Fruit fly (Drosophila melanogaster) whole organism, embryonic: ENCODE measurements around the gene HipHop.

Experiments
- B-H1 ChIP-seq: fragments of 200-800 bp; sonication (Bioruptor generic); IDR thresholded peaks from 3 replicates; pipeline ENCODE4 v1.3.6; 2022; ENCODE audit warnings: missing biosample characterization, missing genetic modification characterization
- B-H2 ChIP-seq: fragments of 200-800 bp; sonication (Bioruptor generic); optimal IDR thresholded peaks from 2 replicates; lab custom pipeline; 2018; ENCODE audit warnings: missing biosample characterization, mild to moderate bottlenecking, missing genetic modification characterization
- CG10267 ChIP-seq: fragments of 200-800 bp; sonication (Bioruptor generic); optimal IDR thresholded peaks from 2 replicates; lab custom pipeline; 2018; ENCODE audit warnings: missing biosample characterization, mild to moderate bottlenecking, missing genetic modification characterization, moderate library complexity
- CG10462 ChIP-seq: fragments of 200-800 bp; sonication (Bioruptor generic); optimal IDR thresholded peaks from 2 replicates; lab custom pipeline; 2016; ENCODE audit warnings: missing biosample characterization, missing genetic modification characterization
- CG12744 ChIP-seq: fragments of 200-800 bp; sonication (Bioruptor generic); optimal IDR thresholded peaks from 2 replicates; lab custom pipeline; 2016; ENCODE audit warnings: missing biosample characterization, missing genetic modification characterization
- CG13123 ChIP-seq: fragments of 200-800 bp; sonication (Bioruptor generic); optimal IDR thresholded peaks from 2 replicates; lab custom pipeline; 2016; ENCODE audit warnings: missing biosample characterization, missing genetic modification characterization
- CG13287 ChIP-seq: fragments of 200-800 bp; sonication (Bioruptor generic); IDR thresholded peaks from 2 replicates; pipeline ENCODE4 v1.3.6; 2022; ENCODE audit warnings: missing biosample characterization, missing genetic modification characterization; ENCODE audit not compliant: partially characterized antibody
- CG15514 ChIP-seq: fragments of 200-800 bp; sonication (Bioruptor generic); optimal IDR thresholded peaks from 3 replicates; lab custom pipeline; 2017; ENCODE audit warnings: missing biosample characterization, missing genetic modification characterization, mild to moderate bottlenecking, moderate library complexity, missing genetic modification reagents
- CG17612 ChIP-seq: fragments of 200-800 bp; sonication (Bioruptor generic); IDR thresholded peaks from 2 replicates; pipeline ENCODE4 v1.3.6; 2022; ENCODE audit warnings: missing biosample characterization, missing genetic modification characterization
- CG18619 ChIP-seq: fragments of 200-800 bp; sonication (Bioruptor generic); optimal IDR thresholded peaks from 3 replicates; lab custom pipeline; 2017; ENCODE audit warnings: missing biosample characterization, mild to moderate bottlenecking, missing genetic modification characterization
- CG30020 ChIP-seq: fragments of 200-800 bp; optimal IDR thresholded peaks from 2 replicates; lab custom pipeline; 2019; ENCODE audit warnings: missing biosample characterization, mild to moderate bottlenecking, missing genetic modification characterization, moderate library complexity
- CG31388 ChIP-seq: fragments of 200-800 bp; sonication (Bioruptor generic); optimal IDR thresholded peaks from 2 replicates; lab custom pipeline; 2016; ENCODE audit warnings: missing biosample characterization, missing genetic modification characterization
- CG34224 ChIP-seq: fragments of 200-800 bp; sonication (Bioruptor generic); IDR thresholded peaks from 3 replicates; pipeline ENCODE4 v1.3.6; 2022; ENCODE audit warnings: missing biosample characterization, missing genetic modification characterization; ENCODE audit not compliant: partially characterized antibody
- CG4617 ChIP-seq: fragments of 200-800 bp; sonication (Bioruptor generic); optimal IDR thresholded peaks from 3 replicates; lab custom pipeline; 2016; ENCODE audit warnings: missing biosample characterization, missing genetic modification characterization, borderline replicate concordance
- CG8944 ChIP-seq: fragments of 200-800 bp; sonication (Bioruptor generic); optimal IDR thresholded peaks from 3 replicates; lab custom pipeline; 2016; ENCODE audit warnings: missing biosample characterization, missing genetic modification characterization
- CTCF ChIP-seq: fragments of 200-800 bp; sonication (Bioruptor generic); optimal IDR thresholded peaks from 2 replicates; lab custom pipeline; 2017; ENCODE audit warnings: missing biosample characterization, mild to moderate bottlenecking, missing genetic modification characterization, moderate library complexity
- Deaf1 ChIP-seq: fragments of 200-800 bp; optimal IDR thresholded peaks from 3 replicates; lab custom pipeline; 2019; ENCODE audit warnings: missing biosample characterization, mild to moderate bottlenecking, missing genetic modification characterization, moderate library complexity
- Doc3 ChIP-seq: fragments of 200-800 bp; sonication (Bioruptor generic); IDR thresholded peaks from 3 replicates; pipeline ENCODE4 v1.3.6; 2022; ENCODE audit warnings: missing biosample characterization, missing genetic modification characterization; ENCODE audit not compliant: partially characterized antibody
- E2f2 ChIP-seq: fragments of 200-800 bp; sonication (Bioruptor generic); IDR thresholded peaks from 2 replicates; pipeline ENCODE4 v1.3.6; 2022; ENCODE audit warnings: missing biosample characterization, missing genetic modification characterization
- Elba2 ChIP-seq: fragments of 200-800 bp; sonication (Bioruptor generic); optimal IDR thresholded peaks from 3 replicates; lab custom pipeline; 2016; ENCODE audit warnings: missing biosample characterization, missing genetic modification characterization
- Ets65A ChIP-seq: fragments of 200-800 bp; sonication (Bioruptor generic); peaks from one replicate; lab custom pipeline; 2016; ENCODE audit warnings: missing biosample characterization, missing genetic modification characterization
- Ets97D ChIP-seq: fragments of 200-800 bp; sonication (Bioruptor generic); optimal IDR thresholded peaks from 3 replicates; lab custom pipeline; 2016; ENCODE audit warnings: missing biosample characterization, missing genetic modification characterization
- Gsc ChIP-seq: fragments of 200-800 bp; sonication (Bioruptor generic); IDR thresholded peaks from 2 replicates; pipeline ENCODE4 v1.3.6; 2022; ENCODE audit warnings: missing biosample characterization, missing genetic modification characterization
- Kr ChIP-seq: fragments of 200-800 bp; sonication (Bioruptor generic); optimal IDR thresholded peaks from 2 replicates; lab custom pipeline; 2017; ENCODE audit warnings: missing biosample characterization, mild to moderate bottlenecking, missing genetic modification characterization
- Lpt ChIP-seq: fragments of >200 bp; optimal IDR thresholded peaks from 2 replicates; lab custom pipeline; 2018; ENCODE audit warnings: missing biosample characterization, missing genetic modification characterization
- Myb ChIP-seq: fragments of 200-800 bp; sonication (Bioruptor generic); optimal IDR thresholded peaks from 2 replicates; lab custom pipeline; 2016; ENCODE audit warnings: missing biosample characterization, missing genetic modification characterization
- NC2α ChIP-seq: fragments of 200-800 bp; sonication (Bioruptor generic); optimal IDR thresholded peaks from 2 replicates; lab custom pipeline; 2016; ENCODE audit warnings: missing biosample characterization, missing genetic modification characterization
- Rfx ChIP-seq: fragments of 200-800 bp; sonication (Bioruptor generic); IDR thresholded peaks from 2 replicates; pipeline ENCODE4 v1.3.6; 2022; ENCODE audit warnings: missing biosample characterization, missing genetic modification characterization
- Vsx1 ChIP-seq: fragments of 200-800 bp; sonication (Bioruptor generic); optimal IDR thresholded peaks from 2 replicates; lab custom pipeline; 2017; ENCODE audit warnings: missing biosample characterization, mild to moderate bottlenecking, missing genetic modification characterization, missing genetic modification reagents
- Xrp1 ChIP-seq: fragments of 200-800 bp; sonication (Bioruptor generic); IDR thresholded peaks from 2 replicates; pipeline ENCODE4 v1.3.6; 2022; ENCODE audit warnings: missing biosample characterization, missing genetic modification characterization
- ac ChIP-seq: fragments of 200-800 bp; sonication (Bioruptor generic); optimal IDR thresholded peaks from 3 replicates; lab custom pipeline; 2017; ENCODE audit warnings: missing biosample characterization, mild to moderate bottlenecking, missing genetic modification characterization
- ap ChIP-seq: fragments of 200-800 bp; sonication (Bioruptor generic); IDR thresholded peaks from 2 replicates; pipeline ENCODE4 v1.3.6; 2022; ENCODE audit warnings: missing biosample characterization, missing genetic modification characterization
- ci ChIP-seq: fragments of 200-800 bp; sonication (Bioruptor generic); IDR thresholded peaks from 3 replicates; pipeline ENCODE4 v1.3.6; 2022; ENCODE audit warnings: missing biosample characterization, missing genetic modification characterization
- disco-r ChIP-seq: fragments of 200-800 bp; sonication (Bioruptor generic); optimal IDR thresholded peaks from 2 replicates; lab custom pipeline; 2016; ENCODE audit warnings: missing biosample characterization, missing genetic modification characterization
- eve ChIP-seq, 2 experiments: fragments of >200 bp; optimal IDR thresholded peaks; 2 replicates each; lab custom pipeline; 2017; ENCODE audit warnings: missing biosample characterization in 2 of 2, missing genetic modification characterization in 2 of 2
- eyg ChIP-seq: fragments of 200-800 bp; sonication (Bioruptor generic); optimal IDR thresholded peaks from 3 replicates; lab custom pipeline; 2016; ENCODE audit warnings: missing biosample characterization, missing genetic modification characterization
- gcm ChIP-seq: fragments of 200-800 bp; sonication (Bioruptor generic); optimal IDR thresholded peaks from 2 replicates; lab custom pipeline; 2019; ENCODE audit warnings: missing biosample characterization, mild to moderate bottlenecking, missing genetic modification characterization, moderate library complexity
- inv ChIP-seq: fragments of 200-800 bp; sonication (Bioruptor generic); IDR thresholded peaks from 2 replicates; pipeline ENCODE4 v1.3.6; 2022; ENCODE audit warnings: missing biosample characterization, missing genetic modification characterization; ENCODE audit not compliant: partially characterized antibody
- jumu ChIP-seq: fragments of 200-800 bp; sonication (Bioruptor generic); optimal IDR thresholded peaks from 3 replicates; lab custom pipeline; 2016; ENCODE audit warnings: missing biosample characterization, missing genetic modification characterization
- lab ChIP-seq: fragments of 200-800 bp; sonication (Bioruptor generic); optimal IDR thresholded peaks from 3 replicates; lab custom pipeline; 2017; ENCODE audit warnings: missing biosample characterization, missing genetic modification characterization, mild to moderate bottlenecking, moderate library complexity, missing genetic modification reagents
- nerfin-2 ChIP-seq: fragments of 200-800 bp; sonication (Bioruptor generic); IDR thresholded peaks from 2 replicates; pipeline ENCODE4 v1.3.6; 2022; ENCODE audit warnings: missing biosample characterization, missing genetic modification characterization; ENCODE audit not compliant: partially characterized antibody
- odd ChIP-seq: fragments of 200-800 bp; sonication (Bioruptor generic); optimal IDR thresholded peaks from 2 replicates; lab custom pipeline; 2017; ENCODE audit warnings: missing biosample characterization, mild to moderate bottlenecking, missing genetic modification characterization
- otp ChIP-seq: fragments of 200-800 bp; sonication (Bioruptor generic); IDR thresholded peaks from 3 replicates; pipeline ENCODE4, ENCODE4 v1.3.6; 2022; ENCODE audit warnings: missing biosample characterization, missing genetic modification characterization
- row ChIP-seq: fragments of 200-800 bp; sonication (Bioruptor generic); IDR thresholded peaks from 3 replicates; pipeline ENCODE4 v1.3.6; 2022; ENCODE audit warnings: missing biosample characterization, missing genetic modification characterization
- slou ChIP-seq: fragments of 200-800 bp; sonication (Bioruptor generic); optimal IDR thresholded peaks from 3 replicates; lab custom pipeline; 2016; ENCODE audit warnings: missing biosample characterization, missing genetic modification characterization
- slp2 ChIP-seq: fragments of 200-800 bp; sonication (Bioruptor generic); optimal IDR thresholded peaks from 2 replicates; lab custom pipeline; 2016; ENCODE audit warnings: missing biosample characterization, missing genetic modification characterization
- ssp ChIP-seq: fragments of 200-800 bp; sonication (Bioruptor generic); IDR thresholded peaks from 2 replicates; pipeline ENCODE4 v1.3.6; 2022; ENCODE audit warnings: missing biosample characterization, missing genetic modification characterization
- yki ChIP-seq: fragments of >200 bp; optimal IDR thresholded peaks from 3 replicates; lab custom pipeline; 2018
- z ChIP-seq: fragments of 200-800 bp; sonication (Bioruptor generic); IDR thresholded peaks from 3 replicates; pipeline ENCODE4 v1.3.6; 2022; ENCODE audit warnings: missing biosample characterization, missing genetic modification characterization
- zf30C ChIP-seq: fragments of 200-800 bp; sonication (Bioruptor generic); optimal IDR thresholded peaks from 3 replicates; lab custom pipeline; 2018; ENCODE audit warnings: missing biosample characterization, mild to moderate bottlenecking, missing genetic modification characterization

The HipHop gene

DNA sequence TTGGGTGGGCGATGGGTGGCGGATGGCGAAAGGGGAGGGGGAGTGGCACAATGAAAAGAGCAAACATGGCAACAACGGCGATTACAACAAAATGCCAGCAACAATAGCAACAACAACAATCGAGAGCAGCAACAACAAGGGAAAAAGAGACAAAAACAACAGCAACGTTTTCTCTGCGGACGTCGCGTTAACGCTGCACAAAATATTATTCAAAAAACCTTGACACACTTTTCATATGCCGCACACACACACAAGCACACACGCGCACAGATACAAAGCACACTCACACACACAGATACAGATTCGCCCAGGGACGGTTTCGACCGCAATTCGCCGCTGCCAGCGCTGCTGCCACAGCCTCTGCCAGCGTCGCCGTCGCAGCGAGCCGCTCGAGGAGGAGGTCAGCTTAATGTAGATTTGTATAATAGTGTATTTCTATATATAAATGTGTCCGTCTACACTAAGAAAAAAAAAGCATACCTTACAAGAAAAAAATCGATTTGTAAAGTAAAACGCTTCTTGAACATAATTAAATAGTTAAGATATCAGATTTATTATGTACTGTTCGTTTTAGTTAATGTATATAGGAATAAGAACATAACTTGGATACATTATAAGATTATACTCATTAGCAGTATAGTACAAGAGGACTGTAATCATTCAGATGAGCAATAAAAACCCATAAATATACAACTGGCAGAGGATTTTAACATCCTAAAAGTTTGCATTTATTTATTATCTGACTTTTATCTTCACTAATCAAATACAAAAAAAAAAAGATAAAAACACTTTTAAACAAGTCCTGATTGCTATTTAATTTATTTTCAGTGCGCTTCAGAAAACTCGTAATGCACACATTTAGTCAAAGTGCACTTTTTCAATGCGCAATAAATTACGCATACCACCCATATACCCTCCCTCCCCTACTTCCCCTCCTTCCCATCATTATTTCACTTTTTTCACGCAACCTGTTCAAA, 39.0 kb upstream of the HipHop start (continued):
- no peak for TF ChIP-seq inv (GFP tag; lab: Robert Waterston, UW)
- no peak for TF ChIP-seq CG4617
- TF ChIP-seq CG10462 (GFP tag; lab: Kevin White, UChicago): no peak
- TF ChIP-seq CG12744 (GFP tag; lab: Kevin White, UChicago): no peak
- peak; percentile 67 for TF ChIP-seq row (GFP tag; lab: Robert Waterston, UW)
- peak; percentile 40; the same call in 1 of the 2 replicates for TF ChIP-seq CG13287 (GFP tag; lab: Robert Waterston, UW)
- no peak for TF ChIP-seq z (GFP tag; lab: Robert Waterston, UW)
- no peak for TF ChIP-seq zf30C (GFP tag; lab: Kevin White, UChicago)
- no peak for TF ChIP-seq CG31388 (GFP tag; lab: Kevin White, UChicago)
- TF ChIP-seq CG8944 (GFP tag; lab: Kevin White, UChicago): peak; percentile 2
- TF ChIP-seq Gsc (GFP tag; lab: Robert Waterston, UW): no peak
- TF ChIP-seq Xrp1 (GFP tag; lab: Robert Waterston, UW): peak; percentile 32; the same call in 1 of the 2 replicates
- no peak for TF ChIP-seq lab (GFP tag; lab: Kevin White, UChicago)
- TF ChIP-seq otp: peak; percentile 64; the same call in 2 of the 3 replicates
- TF ChIP-seq Ets97D (GFP tag; lab: Kevin White, UChicago): no peak
- no peak for TF ChIP-seq Lpt (GFP tag; lab: Kevin White, UChicago)
- peak; percentile 1 for TF ChIP-seq eyg
- TF ChIP-seq ac (GFP tag; lab: Kevin White, UChicago): no peak
- TF ChIP-seq Myb (GFP tag; lab: Kevin White, UChicago): no peak
- TF ChIP-seq slou (GFP tag; lab: Kevin White, UChicago): no peak
- TF ChIP-seq gcm: peak; percentile 9
- TF ChIP-seq odd: peak; percentile 52
- peak; percentile 58 for TF ChIP-seq ap (GFP tag; lab: Robert Waterston, UW)
- no peak for TF ChIP-seq Kr (GFP tag; lab: Kevin White, UChicago)
- TF ChIP-seq ci (GFP tag; lab: Robert Waterston, UW): peak; percentile 52; the same call in 1 of the 3 replicates
- no peak for TF ChIP-seq CTCF (GFP tag; lab: Kevin White, UChicago)
- TF ChIP-seq CG10267 (tag; lab: Kevin White, UChicago): no peak
- TF ChIP-seq nerfin-2: no peak
- TF ChIP-seq Ets65A: no peak
- no peak for TF ChIP-seq jumu (GFP tag; lab: Kevin White, UChicago)
- peak; percentile 47 for TF ChIP-seq Deaf1
- no peak for TF ChIP-seq CG17612 (GFP tag; lab: Robert Waterston, UW)
- TF ChIP-seq B-H2: no peak
- TF ChIP-seq CG18619 (GFP tag; lab: Kevin White, UChicago): peak; percentile 42
- peak; percentile 33; the same call in 1 of the 2 replicates for TF ChIP-seq E2f2
- no peak for TF ChIP-seq CG34224 (GFP tag; lab: Robert Waterston, UW)
- TF ChIP-seq slp2 (GFP tag; lab: Kevin White, UChicago): no peak
- TF ChIP-seq CG13123: no peak
- TF ChIP-seq ssp (GFP tag; lab: Robert Waterston, UW): peak; percentile 34; the same call in 1 of the 2 replicates
- no peak for TF ChIP-seq CG15514 (GFP tag; lab: Kevin White, UChicago)
- TF ChIP-seq yki (lab: Kevin White, UChicago): no peak
- TF ChIP-seq CG30020: no peak
- TF ChIP-seq Vsx1 (GFP tag; lab: Kevin White, UChicago): no peak
- TF ChIP-seq B-H1: peak; percentile 37; the same call in 2 of the 3 replicates
- TF ChIP-seq eve (GFP tag; optimal IDR thresholded peaks at IDR 0.05; lab: Kevin White, UChicago): peak in 1 of 2 experiments; percentile 12
- no peak for TF ChIP-seq Rfx (GFP tag; lab: Robert Waterston, UW)
- no peak for TF ChIP-seq Doc3 (GFP tag; lab: Robert Waterston, UW)
- TF ChIP-seq disco-r (GFP tag; lab: Kevin White, UChicago): no peak
- TF ChIP-seq NC2α (GFP tag; lab: Kevin White, UChicago): no peak
- TF ChIP-seq Elba2: no peak
